Fruit fly (Drosophila melanogaster) whole organism, embryonic: ENCODE results near the gene CG32645.

Experiments
- B-H2 ChIP-seq: fragments of 200-800 bp; sonication (Bioruptor generic); optimal IDR thresholded peaks from 2 replicates; lab custom pipeline; 2018; ENCODE audit warnings: missing biosample characterization, mild to moderate bottlenecking, missing genetic modification characterization
- Bdp1 ChIP-seq: fragments of 200-800 bp; sonication (Bioruptor generic); optimal IDR thresholded peaks from 3 replicates; lab custom pipeline; 2016; ENCODE audit warnings: missing biosample characterization, missing genetic modification characterization
- Bgb ChIP-seq: fragments of 200-800 bp; sonication (Bioruptor generic); IDR thresholded peaks from 2 replicates; pipeline ENCODE4 v1.3.6; 2022; ENCODE audit warnings: missing biosample characterization, missing genetic modification characterization; ENCODE audit not compliant: partially characterized antibody
- CG1024 ChIP-seq: fragments of 200-800 bp; sonication (Bioruptor generic); IDR thresholded peaks from 2 replicates; pipeline ENCODE4 v1.3.6; 2022; ENCODE audit warnings: missing biosample characterization, missing genetic modification characterization
- CG11398 ChIP-seq: fragments of 200-800 bp; sonication (Bioruptor generic); optimal IDR thresholded peaks from 2 replicates; lab custom pipeline; 2016; ENCODE audit warnings: missing biosample characterization, missing genetic modification characterization
- CG17328 ChIP-seq: fragments of 200-800 bp; sonication (Bioruptor generic); IDR thresholded peaks from 2 replicates; pipeline ENCODE4 v1.3.6; 2022; ENCODE audit warnings: missing biosample characterization, missing genetic modification characterization
- CG1832 ChIP-seq: fragments of 200-800 bp; sonication (Bioruptor generic); optimal IDR thresholded peaks from 2 replicates; lab custom pipeline; 2017; ENCODE audit warnings: missing biosample characterization, mild to moderate bottlenecking, missing genetic modification characterization, inconsistent platforms
- CG2199 ChIP-seq: fragments of 200-800 bp; sonication (Bioruptor generic); IDR thresholded peaks from 3 replicates; pipeline ENCODE4 v1.3.6; 2022; ENCODE audit warnings: missing biosample characterization, missing genetic modification characterization
- CG32772 ChIP-seq: fragments of 200-800 bp; sonication (Bioruptor generic); IDR thresholded peaks from 2 replicates; pipeline ENCODE4 v1.3.6; 2022; ENCODE audit warnings: missing biosample characterization, missing genetic modification characterization
- CG4424 ChIP-seq: fragments of 200-800 bp; sonication (Bioruptor generic); optimal IDR thresholded peaks from 3 replicates; lab custom pipeline; 2016; ENCODE audit warnings: missing biosample characterization, missing genetic modification characterization
- CG4730 ChIP-seq: fragments of 200-800 bp; sonication (Bioruptor generic); IDR thresholded peaks from 2 replicates; pipeline ENCODE4 v1.3.6; 2022; ENCODE audit warnings: missing biosample characterization, missing genetic modification characterization
- CG5953 ChIP-seq: fragments of 200-800 bp; sonication (Bioruptor generic); IDR thresholded peaks from 2 replicates; pipeline ENCODE4 v1.3.6; 2022; ENCODE audit warnings: missing biosample characterization, missing genetic modification characterization
- CG6765 ChIP-seq: fragments of 200-800 bp; sonication (Bioruptor generic); optimal IDR thresholded peaks from 3 replicates; lab custom pipeline; 2017; ENCODE audit warnings: missing biosample characterization, mild to moderate bottlenecking, missing genetic modification characterization
- CG7839 ChIP-seq: fragments of 200-800 bp; sonication (Bioruptor generic); optimal IDR thresholded peaks from 3 replicates; lab custom pipeline; 2018; ENCODE audit warnings: missing biosample characterization, mild to moderate bottlenecking, missing genetic modification characterization, moderate library complexity
- CG9727 ChIP-seq: fragments of 200-800 bp; sonication (Bioruptor generic); optimal IDR thresholded peaks from 3 replicates; lab custom pipeline; 2017; ENCODE audit warnings: missing biosample characterization, mild to moderate bottlenecking, missing genetic modification characterization
- CHES-1-like ChIP-seq: fragments of 200-800 bp; sonication (Bioruptor generic); optimal IDR thresholded peaks from 2 replicates; lab custom pipeline; 2016; ENCODE audit warnings: missing biosample characterization, missing genetic modification characterization
- D ChIP-seq, 2 experiments: fragments of 200-800 bp in 1 of 2; fragments of >200 bp in 1 of 2; sonication (Bioruptor generic) in 1 of 2; optimal IDR thresholded peaks; 2 replicates in 1 of 2; 3 replicates in 1 of 2; lab custom pipeline; 2017; ENCODE audit warnings: mild to moderate bottlenecking in 1 of 2, missing biosample characterization in 1 of 2, missing genetic modification characterization in 1 of 2, missing genetic modification reagents in 1 of 2
- Elba2 ChIP-seq: fragments of 200-800 bp; sonication (Bioruptor generic); optimal IDR thresholded peaks from 3 replicates; lab custom pipeline; 2016; ENCODE audit warnings: missing biosample characterization, missing genetic modification characterization
- Fer2 ChIP-seq: fragments of 200-800 bp; sonication (Bioruptor generic); optimal IDR thresholded peaks from 2 replicates; lab custom pipeline; 2018; ENCODE audit warnings: missing biosample characterization, mild to moderate bottlenecking, missing genetic modification characterization, moderate library complexity
- H15 ChIP-seq: fragments of 200-800 bp; sonication (Bioruptor generic); IDR thresholded peaks from 3 replicates; pipeline ENCODE4 v1.3.6; 2022; ENCODE audit warnings: missing biosample characterization, missing genetic modification characterization
- HLH3B ChIP-seq: fragments of 200-800 bp; sonication (Bioruptor generic); IDR thresholded peaks from 2 replicates; pipeline ENCODE4 v1.3.6; 2022; ENCODE audit warnings: missing biosample characterization, missing genetic modification characterization
- Hr3 ChIP-seq: fragments of 200-800 bp; sonication (Bioruptor generic); optimal IDR thresholded peaks from 3 replicates; lab custom pipeline; 2016; ENCODE audit warnings: missing biosample characterization, missing genetic modification characterization
- Kr ChIP-seq: fragments of 200-800 bp; sonication (Bioruptor generic); optimal IDR thresholded peaks from 2 replicates; lab custom pipeline; 2017; ENCODE audit warnings: missing biosample characterization, mild to moderate bottlenecking, missing genetic modification characterization
- Lim3 ChIP-seq: fragments of 200-800 bp; sonication (Bioruptor generic); IDR thresholded peaks from 2 replicates; pipeline ENCODE4 v1.3.6; 2022; ENCODE audit warnings: missing biosample characterization, missing genetic modification characterization
- PHDP ChIP-seq: fragments of 200-800 bp; sonication (Bioruptor generic); optimal IDR thresholded peaks from 3 replicates; lab custom pipeline; 2018; ENCODE audit warnings: missing biosample characterization, mild to moderate bottlenecking, missing genetic modification characterization, moderate library complexity
- Ptx1 ChIP-seq: fragments of 200-800 bp; sonication (Bioruptor generic); IDR thresholded peaks from 2 replicates; pipeline ENCODE4 v1.3.6; 2022; ENCODE audit warnings: missing biosample characterization, missing genetic modification characterization
- Six4 ChIP-seq: fragments of 200-800 bp; sonication (Bioruptor generic); optimal IDR thresholded peaks from 2 replicates; lab custom pipeline; 2016; ENCODE audit warnings: missing biosample characterization, missing genetic modification characterization
- Sox102F ChIP-seq: fragments of 200-800 bp; sonication (Bioruptor generic); optimal IDR thresholded peaks from 2 replicates; lab custom pipeline; 2018; ENCODE audit warnings: missing biosample characterization, mild to moderate bottlenecking, missing genetic modification characterization, moderate library complexity
- Usf ChIP-seq: fragments of 200-800 bp; sonication (Bioruptor generic); optimal IDR thresholded peaks from 2 replicates; lab custom pipeline; 2017; ENCODE audit warnings: missing genotype, missing biosample characterization, missing genetic modification characterization
- Xbp1 ChIP-seq: fragments of 200-800 bp; sonication (Bioruptor generic); optimal IDR thresholded peaks from 3 replicates; lab custom pipeline; 2016; ENCODE audit warnings: missing biosample characterization, mild to moderate bottlenecking, missing genetic modification characterization
- ara ChIP-seq: fragments of 200-800 bp; sonication (Bioruptor generic); IDR thresholded peaks from 2 replicates; pipeline ENCODE4 v1.3.6; 2022; ENCODE audit warnings: missing biosample characterization, missing genetic modification characterization
- az2 ChIP-seq: fragments of 200-800 bp; sonication (Bioruptor generic); optimal IDR thresholded peaks from 3 replicates; lab custom pipeline; 2016; ENCODE audit warnings: missing biosample characterization, missing genetic modification characterization
- chm ChIP-seq: fragments of 200-800 bp; sonication (Bioruptor generic); IDR thresholded peaks from 2 replicates; pipeline ENCODE4 v1.3.6; 2022; ENCODE audit warnings: missing biosample characterization, missing genetic modification characterization
- ci ChIP-seq: fragments of 200-800 bp; sonication (Bioruptor generic); IDR thresholded peaks from 3 replicates; pipeline ENCODE4 v1.3.6; 2022; ENCODE audit warnings: missing biosample characterization, missing genetic modification characterization
- croc ChIP-seq: fragments of 200-800 bp; sonication (Bioruptor generic); conservative IDR thresholded peaks from 3 replicates; pipeline ENCODE4 v1.3.6; 2022; ENCODE audit warnings: missing biosample characterization, missing genetic modification characterization
- da ChIP-seq: fragments of 200-800 bp; sonication (Bioruptor generic); optimal IDR thresholded peaks from 2 replicates; lab custom pipeline; 2016; ENCODE audit warnings: missing biosample characterization, missing genetic modification characterization
- dmrt99B ChIP-seq: fragments of 200-800 bp; sonication (Bioruptor generic); optimal IDR thresholded peaks from 2 replicates; lab custom pipeline; 2018; ENCODE audit warnings: missing biosample characterization, mild to moderate bottlenecking, missing genetic modification characterization, moderate library complexity
- hb ChIP-seq: fragments of 200-800 bp; sonication (Bioruptor generic); IDR thresholded peaks from 3 replicates; pipeline ENCODE4 v1.3.6; 2022; ENCODE audit warnings: missing biosample characterization, missing genetic modification characterization; ENCODE audit not compliant: partially characterized antibody
- prd ChIP-seq, 3 experiments: fragments of >200 bp in 2 of 3; fragments of 200-800 bp in 1 of 3; sonication (Bioruptor generic) in 1 of 3; optimal IDR thresholded peaks in 2 of 3; IDR thresholded peaks in 1 of 3; 2 replicates in 2 of 3; 3 replicates in 1 of 3; pipeline versions ENCODE4 v1.3.6 to Lab custom; 2017 to 2022; ENCODE audit warnings: missing biosample characterization in 1 of 3, missing genetic modification characterization in 1 of 3
- pum ChIP-seq: fragments of 200-800 bp; sonication (Bioruptor generic); optimal IDR thresholded peaks from 2 replicates; lab custom pipeline; 2016; ENCODE audit warnings: missing biosample characterization, missing genetic modification characterization
- ranshi ChIP-seq: fragments of 200-800 bp; sonication (Bioruptor generic); IDR thresholded peaks from 2 replicates; pipeline ENCODE4 v1.3.6; 2022; ENCODE audit warnings: missing biosample characterization, missing genetic modification characterization
- row ChIP-seq: fragments of 200-800 bp; sonication (Bioruptor generic); IDR thresholded peaks from 3 replicates; pipeline ENCODE4 v1.3.6; 2022; ENCODE audit warnings: missing biosample characterization, missing genetic modification characterization
- sens-2 ChIP-seq: fragments of 200-800 bp; sonication (Bioruptor generic); IDR thresholded peaks from 2 replicates; pipeline ENCODE4 v1.3.6; 2022; ENCODE audit warnings: missing biosample characterization, missing genetic modification characterization
- stc ChIP-seq: fragments of 200-800 bp; sonication (Bioruptor generic); IDR thresholded peaks from 2 replicates; pipeline ENCODE4 v1.3.6; 2022; ENCODE audit warnings: missing biosample characterization, missing genetic modification characterization
- stwl ChIP-seq: fragments of 200-800 bp; sonication (Bioruptor generic); optimal IDR thresholded peaks from 3 replicates; lab custom pipeline; 2018; ENCODE audit warnings: missing biosample characterization, mild to moderate bottlenecking, missing genetic modification characterization, moderate library complexity
- tin ChIP-seq: fragments of 200-800 bp; sonication (Bioruptor generic); optimal IDR thresholded peaks from 3 replicates; lab custom pipeline; 2016; ENCODE audit warnings: missing biosample characterization, missing genetic modification characterization
- unpg ChIP-seq: fragments of 200-800 bp; sonication (Bioruptor generic); optimal IDR thresholded peaks from 3 replicates; lab custom pipeline; 2018; ENCODE audit warnings: missing biosample characterization, mild to moderate bottlenecking, missing genetic modification characterization, moderate library complexity
- zfh1 ChIP-seq: fragments of 200-800 bp; sonication (Bioruptor generic); IDR thresholded peaks from 3 replicates; pipeline ENCODE4 v1.3.6; 2022; ENCODE audit warnings: missing biosample characterization, missing genetic modification characterization

The CG32645 gene

dm6 chrX:13127973-13128749 is 10.8 kb upstream of the CG32645 start (continued):
- TF ChIP-seq HLH3B (peak; percentile 27; the same call in 1 of the 2 replicates), CG17328 (GFP tag; lab: Robert Waterston, UW) (peak; percentile 70), CG2199 (peak; percentile 74; the same call in 2 of the 3 replicates), chm (GFP tag; lab: Robert Waterston, UW) (0 out of 2 replicates have a peak, but pooled peaks have one; percentile 57), Fer2 (no peak), row (GFP tag; lab: Robert Waterston, UW) (peak; percentile 37; the same call in 2 of the 3 replicates), D (optimal IDR thresholded peaks at IDR 0.05; lab: Kevin White, UChicago) (no peak), D (GFP tag; optimal IDR thresholded peaks at IDR 0.05; lab: Kevin White, UChicago) (peak; percentile 31), Lim3 (no peak), ara (GFP tag; lab: Robert Waterston, UW) (peak; percentile 44; the same call in 1 of the 2 replicates), tin (GFP tag; lab: Kevin White, UChicago) (peak; percentile 49), Hr3 (GFP tag; lab: Kevin White, UChicago) (peak; percentile 9), zfh1 (peak; percentile 61; the same call in 1 of the 3 replicates), az2 (GFP tag; lab: Kevin White, UChicago) (peak; percentile 68), CHES-1-like (GFP tag; lab: Kevin White, UChicago) (peak; percentile 2), stwl (peak; percentile 22), Kr (GFP tag; lab: Kevin White, UChicago) (no peak), hb (0 out of 3 replicates have a peak, but pooled peaks have one; percentile 18), dmrt99B (peak; percentile 36), PHDP (tag; lab: Kevin White, UChicago) (no peak), CG6765 (GFP tag; lab: Kevin White, UChicago) (peak; percentile 1), CG32772 (GFP tag; lab: Robert Waterston, UW) (0 out of 2 replicates have a peak, but pooled peaks have one; percentile 20), CG1024 (GFP tag; lab: Robert Waterston, UW) (peak; percentile 40; the same call in 1 of the 2 replicates), da (GFP tag; lab: Kevin White, UChicago) (peak; percentile 1), Six4 (GFP tag; lab: Kevin White, UChicago) (peak; percentile 7), CG5953 (GFP tag; lab: Robert Waterston, UW) (0 out of 2 replicates have a peak, but pooled peaks have one; percentile 10), CG4424 (GFP tag; lab: Kevin White, UChicago) (peak; percentile 49), B-H2 (GFP tag; lab: Kevin White, UChicago) (no peak), CG7839 (peak; percentile 24), Sox102F (GFP tag; lab: Kevin White, UChicago) (peak; percentile 46), sens-2 (GFP tag; lab: Robert Waterston, UW) (peak; percentile 16; the same call in 1 of the 2 replicates), prd (optimal IDR thresholded peaks at IDR 0.05; lab: Kevin White, UChicago) (no peak), prd (GFP tag; IDR thresholded peaks at IDR 0.05; lab: Robert Waterston, UW) (peak; percentile 43; the same call in 1 of the 3 replicates), CG9727 (GFP tag; lab: Kevin White, UChicago) (peak; percentile 11), ci (GFP tag; lab: Robert Waterston, UW) (peak; percentile 84), croc (GFP tag; lab: Robert Waterston, UW) (no peak), Bdp1 (GFP tag; lab: Kevin White, UChicago) (peak; percentile 21), CG4730 (GFP tag; lab: Robert Waterston, UW) (no peak), CG11398 (GFP tag; lab: Kevin White, UChicago) (peak; percentile 20), Usf (GFP tag; lab: Kevin White, UChicago) (no peak), unpg (GFP tag; lab: Kevin White, UChicago) (peak; percentile 28), Elba2 (no peak), ranshi (GFP tag; lab: Robert Waterston, UW) (0 out of 2 replicates have a peak, but pooled peaks have one; percentile 23), CG1832 (GFP tag; lab: Kevin White, UChicago) (peak; percentile 74), pum (GFP tag; lab: Kevin White, UChicago) (peak; percentile 50), Ptx1 (GFP tag; lab: Robert Waterston, UW) (0 out of 2 replicates have a peak, but pooled peaks have one; percentile 12), Xbp1 (GFP tag; lab: Kevin White, UChicago) (peak; percentile 53), stc (0 out of 2 replicates have a peak, but pooled peaks have one; percentile 27), H15 (GFP tag; lab: Robert Waterston, UW) (no peak), Bgb (GFP tag; lab: Robert Waterston, UW) (no peak)
